Fruit fly (Drosophila melanogaster) whole organism, wandering third instar larva: Measurements from ENCODE around the gene dnt.

Experiments used
- Abd-B ChIP-seq: fragments of >200 bp; optimal IDR thresholded peaks from 2 replicates; lab custom pipeline; 2017; ENCODE audit warnings: missing biosample characterization, missing genetic modification characterization
- CG32264 ChIP-seq: fragments of 200-800 bp; sonication (Bioruptor generic); optimal IDR thresholded peaks from 2 replicates; lab custom pipeline; 2016; ENCODE audit warnings: missing biosample characterization, missing genetic modification characterization
- CG9705 ChIP-seq: fragments of 200-800 bp; sonication (Bioruptor generic); optimal IDR thresholded peaks from 2 replicates; lab custom pipeline; 2018; ENCODE audit warnings: missing biosample characterization, mild to moderate bottlenecking, missing genetic modification characterization
- CrebA ChIP-seq: fragments of 200-800 bp; sonication (Bioruptor generic); optimal IDR thresholded peaks from 2 replicates; lab custom pipeline; 2016; ENCODE audit warnings: missing biosample characterization, mild to moderate bottlenecking, missing genetic modification characterization, borderline replicate concordance
- Dfd ChIP-seq: fragments of >200 bp; optimal IDR thresholded peaks from 2 replicates; lab custom pipeline; 2017; ENCODE audit warnings: missing biosample characterization, missing genetic modification characterization
- Dif ChIP-seq: fragments of 200-275, 200-300 bp; sonication (Bioruptor generic); optimal IDR thresholded peaks from 2 replicates; lab custom pipeline; 2018; ENCODE audit warnings: missing biosample characterization, missing genetic modification characterization; ENCODE audit not compliant: partially characterized antibody
- GATAd ChIP-seq: sonication (Bioruptor generic); optimal IDR thresholded peaks from 2 replicates; lab custom pipeline; 2016; ENCODE audit warnings: missing biosample characterization, missing genetic modification characterization
- HLH106 ChIP-seq: fragments of 200-800 bp; optimal IDR thresholded peaks from 3 replicates; lab custom pipeline; 2019; ENCODE audit warnings: missing biosample characterization, mild to moderate bottlenecking, missing genetic modification characterization, moderate library complexity
- Hnf4 ChIP-seq: fragments of 200-800 bp; sonication (Bioruptor generic); optimal IDR thresholded peaks from 2 replicates; lab custom pipeline; 2016; ENCODE audit warnings: missing biosample characterization, mild to moderate bottlenecking, missing genetic modification characterization
- Hr78 ChIP-seq: fragments of >200 bp; optimal IDR thresholded peaks from 2 replicates; lab custom pipeline; 2017; ENCODE audit warnings: missing biosample characterization, missing genetic modification characterization
- Hr83 ChIP-seq: fragments of 200-300 bp; sonication (Bioruptor generic); optimal IDR thresholded peaks from 2 replicates; lab custom pipeline; 2016; ENCODE audit warnings: missing biosample characterization, mild to moderate bottlenecking, missing genetic modification characterization, moderate library complexity; ENCODE audit not compliant: poor library complexity, severe bottlenecking
- Jra ChIP-seq: sonication (Bioruptor generic); optimal IDR thresholded peaks from 2 replicates; lab custom pipeline; 2016; ENCODE audit warnings: missing biosample characterization, missing genetic modification characterization
- Mio ChIP-seq: sonication (Bioruptor generic); optimal IDR thresholded peaks from 2 replicates; lab custom pipeline; 2016; ENCODE audit warnings: missing biosample characterization, missing genetic modification characterization
- Myc ChIP-seq: fragments of >200 bp; optimal IDR thresholded peaks from 2 replicates; lab custom pipeline; 2017
- OdsH ChIP-seq: fragments of 200-800 bp; sonication (Bioruptor generic); optimal IDR thresholded peaks from 2 replicates; lab custom pipeline; 2016; ENCODE audit warnings: missing biosample characterization, mild to moderate bottlenecking, missing genetic modification characterization
- Rel ChIP-seq, 2 experiments: fragments of 200-800 bp; sonication (Bioruptor generic) in 1 of 2; optimal IDR thresholded peaks; 2 replicates in 1 of 2; 3 replicates in 1 of 2; lab custom pipeline; 2016 to 2019; ENCODE audit warnings: mild to moderate bottlenecking in 2 of 2, missing biosample characterization in 2 of 2, missing genetic modification characterization in 2 of 2, moderate library complexity in 1 of 2
- Sp1 ChIP-seq: fragments of 200-800 bp; sonication (Bioruptor generic); optimal IDR thresholded peaks from 3 replicates; lab custom pipeline; 2019; ENCODE audit warnings: missing biosample characterization, mild to moderate bottlenecking, missing genetic modification characterization, moderate library complexity
- Vsx2 ChIP-seq: fragments of 200-300, 225-300 bp; sonication (Bioruptor generic); optimal IDR thresholded peaks from 2 replicates; lab custom pipeline; 2018; ENCODE audit warnings: missing biosample characterization, missing genetic modification characterization; ENCODE audit not compliant: partially characterized antibody
- br ChIP-seq: fragments of 200-800 bp; sonication (Bioruptor generic); optimal IDR thresholded peaks from 2 replicates; lab custom pipeline; 2016; ENCODE audit warnings: missing biosample characterization, missing genetic modification characterization
- brk ChIP-seq: fragments of 200-800 bp; sonication (Bioruptor generic); optimal IDR thresholded peaks from 2 replicates; lab custom pipeline; 2016; ENCODE audit warnings: missing biosample characterization, mild to moderate bottlenecking, missing genetic modification characterization
- dl ChIP-seq, 2 experiments: fragments of 175-275, 200-275 bp in 1 of 2; fragments of 200-275 bp in 1 of 2; sonication (Bioruptor generic); optimal IDR thresholded peaks; lab custom pipeline; 2018; ENCODE audit warnings: mild to moderate bottlenecking in 2 of 2, missing biosample characterization in 2 of 2, missing genetic modification characterization in 2 of 2, moderate library complexity in 2 of 2; ENCODE audit not compliant: partially characterized antibody in 2 of 2, insufficient read depth in 1 of 2
- dmrt93B ChIP-seq: fragments of 200-800 bp; sonication (Bioruptor generic); optimal IDR thresholded peaks from 2 replicates; lab custom pipeline; 2018; ENCODE audit warnings: missing biosample characterization, mild to moderate bottlenecking, missing genetic modification characterization
- dsf ChIP-seq: sonication (Bioruptor generic); optimal IDR thresholded peaks from 2 replicates; lab custom pipeline; 2016; ENCODE audit warnings: missing biosample characterization, missing genetic modification characterization, borderline replicate concordance
- ey ChIP-seq: fragments of 200-800 bp; sonication (Bioruptor generic); optimal IDR thresholded peaks from 2 replicates; lab custom pipeline; 2016; ENCODE audit warnings: missing biosample characterization, missing genetic modification characterization
- foxo ChIP-seq, 2 experiments: fragments of 200-800 bp; sonication (Bioruptor generic); optimal IDR thresholded peaks; 2 replicates in 1 of 2; 3 replicates in 1 of 2; lab custom pipeline; 2016 to 2017; ENCODE audit warnings: missing biosample characterization in 2 of 2, missing genetic modification characterization in 2 of 2
- fru ChIP-seq: fragments of 200-800 bp; sonication (Bioruptor generic); optimal IDR thresholded peaks from 3 replicates; lab custom pipeline; 2016; ENCODE audit warnings: missing biosample characterization, mild to moderate bottlenecking, missing genetic modification characterization
- h ChIP-seq: fragments of 200-800 bp; sonication (Bioruptor generic); optimal IDR thresholded peaks from 3 replicates; lab custom pipeline; 2016; ENCODE audit warnings: missing biosample characterization, mild to moderate bottlenecking, missing genetic modification characterization
- jim ChIP-seq: fragments of 175-275, 200-325 bp; sonication (Bioruptor generic); optimal IDR thresholded peaks from 2 replicates; lab custom pipeline; 2016; ENCODE audit warnings: missing biosample characterization, mild to moderate bottlenecking, missing genetic modification characterization
- lola ChIP-seq: fragments of >200 bp; optimal IDR thresholded peaks from 2 replicates; lab custom pipeline; 2017; ENCODE audit warnings: missing biosample characterization, missing genetic modification characterization
- pan ChIP-seq: fragments of >200 bp; optimal IDR thresholded peaks from 2 replicates; lab custom pipeline; 2017
- psq ChIP-seq: fragments of 200-800 bp; sonication (Bioruptor generic); optimal IDR thresholded peaks from 3 replicates; lab custom pipeline; 2017; ENCODE audit warnings: missing biosample characterization, mild to moderate bottlenecking, missing genetic modification characterization, moderate library complexity
- rgr ChIP-seq: fragments of 200-800 bp; sonication (Bioruptor generic); optimal IDR thresholded peaks from 3 replicates; lab custom pipeline; 2016; ENCODE audit warnings: missing biosample characterization, mild to moderate bottlenecking, missing genetic modification characterization
- sage ChIP-seq: fragments of 200-800 bp; sonication (Bioruptor generic); optimal IDR thresholded peaks from 2 replicates; lab custom pipeline; 2016; ENCODE audit warnings: missing biosample characterization, mild to moderate bottlenecking, missing genetic modification characterization
- sv ChIP-seq: fragments of 200-800 bp; sonication (Bioruptor generic); optimal IDR thresholded peaks from 3 replicates; lab custom pipeline; 2016; ENCODE audit warnings: missing biosample characterization, missing genetic modification characterization
- tai ChIP-seq: sonication (Bioruptor generic); optimal IDR thresholded peaks from 2 replicates; lab custom pipeline; 2016; ENCODE audit warnings: missing biosample characterization, missing genetic modification characterization
- usp ChIP-seq: fragments of >200 bp; optimal IDR thresholded peaks from 2 replicates; lab custom pipeline; 2017; ENCODE audit warnings: missing biosample characterization, missing genetic modification characterization
- woc ChIP-seq: sonication (Bioruptor generic); optimal IDR thresholded peaks from 2 replicates; lab custom pipeline; 2016; ENCODE audit warnings: missing biosample characterization, mild to moderate bottlenecking, missing genetic modification characterization

Gene dnt

DNA sequence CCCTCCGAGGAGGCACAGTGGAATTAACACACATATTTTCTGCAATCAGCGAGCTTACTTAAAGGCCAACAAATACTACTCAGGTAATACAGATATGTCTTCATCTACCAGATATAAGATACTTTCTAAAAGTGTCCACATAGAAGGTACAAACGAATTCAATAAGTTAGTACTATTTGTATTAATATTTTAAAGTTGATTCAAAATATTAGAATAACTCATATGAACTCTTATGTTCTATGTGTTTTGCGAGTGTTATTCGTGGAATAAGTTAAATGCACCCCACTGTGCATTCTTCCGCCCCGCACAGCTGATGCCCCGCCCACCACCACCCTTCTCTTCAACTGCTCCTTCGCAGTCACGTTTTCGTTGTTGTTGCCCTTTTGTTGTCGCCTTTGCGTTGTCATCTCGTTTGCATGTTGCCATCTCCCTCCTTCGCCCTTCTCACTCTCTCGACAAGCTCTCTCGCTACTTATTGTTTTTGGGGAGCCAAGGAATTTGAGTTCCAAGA, 1.3 kb downstream of the dnt start:
- TF ChIP-seq Myc (lab: Kevin White, UChicago): no peak
- TF ChIP-seq CrebA (GFP tag; lab: Kevin White, UChicago): no peak
- TF ChIP-seq h: peak; percentile 77
- peak; percentile 48 for TF ChIP-seq dmrt93B
- peak in 1 of 2 experiments; percentile 79 for TF ChIP-seq foxo (GFP tag; optimal IDR thresholded peaks at IDR 0.05; lab: Kevin White, UChicago)
- peak; percentile 80 for TF ChIP-seq Sp1 (GFP tag; lab: Kevin White, UChicago)
- no peak for TF ChIP-seq GATAd (GFP tag; lab: Kevin White, UChicago)
- no peak for TF ChIP-seq Rel (GFP tag; optimal IDR thresholded peaks at IDR 0.05; lab: Kevin White, UChicago)
- peak; percentile 26 for TF ChIP-seq Rel (tag; optimal IDR thresholded peaks at IDR 0.05; lab: Kevin White, UChicago)
- peak; percentile 70 for TF ChIP-seq woc (GFP tag; lab: Kevin White, UChicago)
- peak; percentile 89 for TF ChIP-seq psq (GFP tag; lab: Kevin White, UChicago)
- TF ChIP-seq br (GFP tag; lab: Kevin White, UChicago): peak; percentile 56
- peak; percentile 68 for TF ChIP-seq OdsH
- no peak for TF ChIP-seq Abd-B (GFP tag; lab: Kevin White, UChicago)
- TF ChIP-seq Hr78: no peak
- TF ChIP-seq tai (GFP tag; lab: Kevin White, UChicago): peak; percentile 29
- no peak for TF ChIP-seq usp (GFP tag; lab: Kevin White, UChicago)
- TF ChIP-seq CG32264 (GFP tag; lab: Kevin White, UChicago): peak; percentile 5
- TF ChIP-seq Vsx2 (GFP tag; lab: Kevin White, UChicago): no peak
- TF ChIP-seq rgr: peak; percentile 69
- peak; percentile 3 for TF ChIP-seq Hnf4
- peak in 1 of 2 experiments; percentile 38 for TF ChIP-seq dl (GFP tag; optimal IDR thresholded peaks at IDR 0.05; lab: Kevin White, UChicago; ENCODE audit: insufficient read depth in 1 of 2, partially characterized antibody in 2 of 2)
- no peak for TF ChIP-seq sv
- TF ChIP-seq sage (GFP tag; lab: Kevin White, UChicago): no peak
- peak; percentile 84 for TF ChIP-seq HLH106
- no peak for TF ChIP-seq Dif (GFP tag; lab: Kevin White, UChicago)
- TF ChIP-seq Hr83 (GFP tag; lab: Kevin White, UChicago): no peak
- TF ChIP-seq fru: peak; percentile 79
- TF ChIP-seq brk (GFP tag; lab: Kevin White, UChicago): peak; percentile 40
- TF ChIP-seq ey (GFP tag; lab: Kevin White, UChicago): peak; percentile 65
- TF ChIP-seq CG9705 (GFP tag; lab: Kevin White, UChicago): peak; percentile 58
- no peak for TF ChIP-seq pan (lab: Kevin White, UChicago)
- TF ChIP-seq dsf (GFP tag; lab: Kevin White, UChicago): no peak

DNA sequence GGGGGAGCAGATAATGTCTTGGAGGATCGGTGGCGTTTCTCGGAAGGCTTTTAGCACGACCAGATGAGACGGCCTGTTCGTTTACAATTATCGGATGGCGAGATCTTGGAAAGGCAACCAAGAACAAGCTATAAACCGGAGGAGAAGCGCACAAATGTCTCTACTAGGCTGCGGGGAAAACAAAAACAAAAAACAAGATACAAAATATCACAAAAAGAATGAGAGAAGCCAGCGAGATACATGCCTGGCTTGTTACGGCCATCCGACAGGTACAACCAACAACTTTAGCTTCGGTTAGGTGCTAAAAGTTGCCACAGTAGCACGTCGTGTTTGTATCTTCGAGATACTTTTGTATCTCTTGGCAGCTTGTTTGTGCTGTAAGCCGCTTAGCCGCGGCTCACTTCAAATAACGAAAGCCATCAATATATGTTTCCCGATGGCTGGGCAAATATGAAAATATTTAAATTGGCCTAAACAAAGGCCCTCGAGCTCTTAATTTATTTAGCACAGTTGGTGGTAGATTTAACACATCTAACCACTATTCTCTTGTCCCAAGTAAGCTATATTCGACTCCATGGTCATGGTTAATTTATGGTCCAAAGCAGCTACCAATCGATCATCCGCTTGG, 3.1 kb downstream of the dnt start:
- no peak for TF ChIP-seq h
- TF ChIP-seq Mio (GFP tag; lab: Kevin White, UChicago): no peak
- TF ChIP-seq dsf (GFP tag; lab: Kevin White, UChicago): no peak
- no peak for TF ChIP-seq Vsx2 (GFP tag; lab: Kevin White, UChicago)
- TF ChIP-seq GATAd (GFP tag; lab: Kevin White, UChicago): no peak
- no peak for TF ChIP-seq Abd-B (GFP tag; lab: Kevin White, UChicago)
- no peak for TF ChIP-seq dl (GFP tag; optimal IDR thresholded peaks at IDR 0.05; lab: Kevin White, UChicago; ENCODE audit: insufficient read depth in 1 of 2, partially characterized antibody in 2 of 2)

DNA sequence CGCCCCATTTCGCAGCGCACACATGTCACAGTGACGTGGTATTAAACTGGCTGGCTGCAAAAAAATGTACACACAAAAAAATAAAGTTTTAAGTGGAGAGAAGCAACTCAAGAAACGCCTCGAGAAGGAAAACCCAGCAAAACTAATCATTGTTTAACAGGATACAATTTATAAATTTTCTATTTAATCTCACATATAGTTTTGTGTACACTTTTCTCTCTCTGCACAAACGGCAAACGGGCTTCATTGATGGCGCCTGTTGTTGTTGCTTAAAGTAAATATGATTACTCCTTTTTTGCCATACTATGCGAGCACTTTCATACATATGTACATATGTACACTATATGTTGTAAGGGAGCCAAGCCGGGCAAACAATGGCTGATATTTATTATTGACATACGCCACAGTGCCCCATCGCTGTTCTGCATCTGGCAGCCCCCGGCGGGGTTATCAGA, 5.0 kb downstream of the dnt start:
- TF ChIP-seq Abd-B (GFP tag; lab: Kevin White, UChicago) (no peak), pan (lab: Kevin White, UChicago) (no peak), Hr83 (GFP tag; lab: Kevin White, UChicago) (no peak), rgr (peak; percentile 65), Hnf4 (peak; percentile 61), Jra (no peak), woc (GFP tag; lab: Kevin White, UChicago) (peak; percentile 36), jim (GFP tag; lab: Kevin White, UChicago) (no peak), dl (GFP tag; optimal IDR thresholded peaks at IDR 0.05; lab: Kevin White, UChicago; ENCODE audit: insufficient read depth in 1 of 2, partially characterized antibody in 2 of 2) (no peak), Mio (GFP tag; lab: Kevin White, UChicago) (no peak), brk (GFP tag; lab: Kevin White, UChicago) (peak; percentile 43), Dfd (GFP tag; lab: Kevin White, UChicago) (no peak), Dif (GFP tag; lab: Kevin White, UChicago) (no peak), ey (GFP tag; lab: Kevin White, UChicago) (peak; percentile 67), OdsH (peak; percentile 65), tai (GFP tag; lab: Kevin White, UChicago) (peak; percentile 20), sage (GFP tag; lab: Kevin White, UChicago) (peak; percentile 40), Myc (lab: Kevin White, UChicago) (no peak), sv (peak; percentile 17), Vsx2 (GFP tag; lab: Kevin White, UChicago) (no peak), br (GFP tag; lab: Kevin White, UChicago) (peak; percentile 71), dsf (GFP tag; lab: Kevin White, UChicago) (no peak), CG9705 (GFP tag; lab: Kevin White, UChicago) (no peak), GATAd (GFP tag; lab: Kevin White, UChicago) (no peak), h (peak; percentile 71), Rel (GFP tag; optimal IDR thresholded peaks at IDR 0.05; lab: Kevin White, UChicago) (no peak), Rel (tag; optimal IDR thresholded peaks at IDR 0.05; lab: Kevin White, UChicago) (no peak), psq (GFP tag; lab: Kevin White, UChicago) (peak; percentile 51), usp (GFP tag; lab: Kevin White, UChicago) (no peak), CG32264 (GFP tag; lab: Kevin White, UChicago) (no peak), lola (GFP tag; lab: Kevin White, UChicago) (no peak), fru (peak; percentile 68), HLH106 (peak; percentile 49), foxo (GFP tag; optimal IDR thresholded peaks at IDR 0.05; lab: Kevin White, UChicago) (peak in 1 of 2 experiments; percentile 69), dmrt93B (peak; percentile 23)
